Fruit fly (Drosophila melanogaster) whole organism, embryonic: ENCODE data around the gene tbrd-1.

Experiments
- Atf-2 ChIP-seq: fragments of 200-800 bp; sonication (Bioruptor generic); optimal IDR thresholded peaks from 2 replicates; lab custom pipeline; 2016; ENCODE audit warnings: missing biosample characterization, missing genetic modification characterization
- Bteb2 ChIP-seq: fragments of 200-800 bp; sonication (Bioruptor generic); optimal IDR thresholded peaks from 2 replicates; lab custom pipeline; 2016; ENCODE audit warnings: missing biosample characterization, missing genetic modification characterization
- C15 ChIP-seq: fragments of 200-800 bp; sonication (Bioruptor generic); IDR thresholded peaks from 3 replicates; pipeline ENCODE4 v1.3.6; 2022; ENCODE audit warnings: missing biosample characterization, missing genetic modification characterization
- CG10565 ChIP-seq: fragments of 200-800 bp; sonication (Bioruptor generic); optimal IDR thresholded peaks from 3 replicates; lab custom pipeline; 2016; ENCODE audit warnings: missing biosample characterization, mild to moderate bottlenecking, missing genetic modification characterization
- CG11560 ChIP-seq: fragments of 200-800 bp; sonication (Bioruptor generic); IDR thresholded peaks from 3 replicates; pipeline ENCODE4 v1.3.6; 2022; ENCODE audit warnings: missing biosample characterization, missing genetic modification characterization
- CG1233 ChIP-seq: fragments of 200-800 bp; sonication (Bioruptor generic); optimal IDR thresholded peaks from 4 replicates; lab custom pipeline; 2018; ENCODE audit warnings: missing biosample characterization, mild to moderate bottlenecking, missing genetic modification characterization
- CG12744 ChIP-seq: fragments of 200-800 bp; sonication (Bioruptor generic); optimal IDR thresholded peaks from 2 replicates; lab custom pipeline; 2016; ENCODE audit warnings: missing biosample characterization, missing genetic modification characterization
- CG12942 ChIP-seq: fragments of 200-800 bp; sonication (Bioruptor generic); optimal IDR thresholded peaks from 3 replicates; lab custom pipeline; 2016; ENCODE audit warnings: missing biosample characterization, missing genetic modification characterization
- CG13424 ChIP-seq: fragments of 200-800 bp; sonication (Bioruptor generic); optimal IDR thresholded peaks from 2 replicates; lab custom pipeline; 2019; ENCODE audit warnings: missing biosample characterization, mild to moderate bottlenecking, missing genetic modification characterization, moderate library complexity
- CG15479 ChIP-seq: fragments of 200-800 bp; sonication (Bioruptor generic); optimal IDR thresholded peaks from 3 replicates; lab custom pipeline; 2019; ENCODE audit warnings: missing biosample characterization, mild to moderate bottlenecking, missing genetic modification characterization, moderate library complexity
- CG15514 ChIP-seq: fragments of 200-800 bp; sonication (Bioruptor generic); optimal IDR thresholded peaks from 3 replicates; lab custom pipeline; 2017; ENCODE audit warnings: missing biosample characterization, missing genetic modification characterization, mild to moderate bottlenecking, moderate library complexity, missing genetic modification reagents
- CG1647 ChIP-seq: fragments of 200-800 bp; sonication (Bioruptor generic); optimal IDR thresholded peaks from 3 replicates; lab custom pipeline; 2016; ENCODE audit warnings: missing biosample characterization, missing genetic modification characterization
- CG17186 ChIP-seq: fragments of 200-800 bp; sonication (Bioruptor generic); optimal IDR thresholded peaks from 3 replicates; lab custom pipeline; 2017; ENCODE audit warnings: missing biosample characterization, missing genetic modification reagents, missing genetic modification characterization
- CG2678 ChIP-seq: fragments of 200-800 bp; sonication (Bioruptor generic); optimal IDR thresholded peaks from 3 replicates; lab custom pipeline; 2019; ENCODE audit warnings: missing biosample characterization, mild to moderate bottlenecking, missing genetic modification characterization, moderate library complexity
- CG34376 ChIP-seq: fragments of 200-800 bp; sonication (Bioruptor generic); optimal IDR thresholded peaks from 2 replicates; lab custom pipeline; 2018; ENCODE audit warnings: missing biosample characterization, mild to moderate bottlenecking, missing genetic modification characterization
- CG34422 ChIP-seq: fragments of 200-800 bp; sonication (Bioruptor generic); IDR thresholded peaks from 3 replicates; pipeline ENCODE4 v1.3.6; 2022; ENCODE audit warnings: missing biosample characterization, missing genetic modification characterization
- CG4328 ChIP-seq: fragments of 200-800 bp; sonication (Bioruptor generic); optimal IDR thresholded peaks from 3 replicates; lab custom pipeline; 2017; ENCODE audit warnings: missing biosample characterization, missing genetic modification reagents, missing genetic modification characterization
- CG6254 ChIP-seq: fragments of 200-800 bp; sonication (Bioruptor generic); optimal IDR thresholded peaks from 3 replicates; lab custom pipeline; 2017; ENCODE audit warnings: mild to moderate bottlenecking, missing biosample characterization, missing genetic modification reagents, missing genetic modification characterization
- CG6854 ChIP-seq: fragments of 200-800 bp; sonication (Bioruptor generic); optimal IDR thresholded peaks from 3 replicates; lab custom pipeline; 2017; ENCODE audit warnings: missing biosample characterization, mild to moderate bottlenecking, missing genetic modification characterization
- CG7271 ChIP-seq: fragments of 200-800 bp; sonication (Bioruptor generic); optimal IDR thresholded peaks from 2 replicates; lab custom pipeline; 2018; ENCODE audit warnings: missing biosample characterization, mild to moderate bottlenecking, missing genetic modification characterization, moderate library complexity
- CG7963 ChIP-seq: fragments of 200-800 bp; sonication (Bioruptor generic); IDR thresholded peaks from 3 replicates; pipeline ENCODE4 v1.3.6; 2022; ENCODE audit warnings: missing biosample characterization, missing genetic modification characterization; ENCODE audit not compliant: partially characterized antibody
- CG8478 ChIP-seq: fragments of >200 bp; optimal IDR thresholded peaks from 2 replicates; lab custom pipeline; 2018
- Dip2 ChIP-seq: fragments of 200-800 bp; sonication (Bioruptor generic); IDR thresholded peaks from 2 replicates; pipeline ENCODE4 v1.3.6; 2022; ENCODE audit warnings: missing biosample characterization, missing genetic modification characterization
- Fer2 ChIP-seq: fragments of 200-800 bp; sonication (Bioruptor generic); optimal IDR thresholded peaks from 2 replicates; lab custom pipeline; 2018; ENCODE audit warnings: missing biosample characterization, mild to moderate bottlenecking, missing genetic modification characterization, moderate library complexity
- Myb ChIP-seq: fragments of 200-800 bp; sonication (Bioruptor generic); optimal IDR thresholded peaks from 2 replicates; lab custom pipeline; 2016; ENCODE audit warnings: missing biosample characterization, missing genetic modification characterization
- Trl ChIP-seq, 3 experiments: fragments of >200 bp in 2 of 3; fragments of 200-800 bp in 1 of 3; sonication (Bioruptor generic) in 1 of 3; optimal IDR thresholded peaks; 2 replicates in 1 of 3; 3 replicates in 2 of 3; lab custom pipeline; 2016 to 2017; ENCODE audit warnings: missing biosample characterization in 1 of 3, missing genetic modification characterization in 1 of 3
- YL-1 ChIP-seq: fragments of 200-800 bp; sonication (Bioruptor generic); optimal IDR thresholded peaks from 3 replicates; lab custom pipeline; 2017; ENCODE audit warnings: missing biosample characterization, mild to moderate bottlenecking, missing genetic modification characterization
- bbx ChIP-seq: fragments of 200-800 bp; sonication (Bioruptor generic); IDR thresholded peaks from 2 replicates; pipeline ENCODE4 v1.3.6; 2022; ENCODE audit warnings: missing biosample characterization, missing genetic modification characterization; ENCODE audit not compliant: partially characterized antibody
- bcd ChIP-seq: fragments of 200-800 bp; sonication (Bioruptor generic); optimal IDR thresholded peaks from 2 replicates; lab custom pipeline; 2017; ENCODE audit warnings: missing biosample characterization, mild to moderate bottlenecking, missing genetic modification characterization
- dan ChIP-seq: fragments of 200-800 bp; sonication (Bioruptor generic); IDR thresholded peaks from 2 replicates; pipeline ENCODE4 v1.3.6; 2022; ENCODE audit warnings: missing biosample characterization, missing genetic modification characterization
- dimm ChIP-seq: fragments of 200-800 bp; sonication (Bioruptor generic); IDR thresholded peaks from 2 replicates; pipeline ENCODE4 v1.3.6; 2022; ENCODE audit warnings: missing biosample characterization, missing genetic modification characterization
- dmrt99B ChIP-seq: fragments of 200-800 bp; sonication (Bioruptor generic); optimal IDR thresholded peaks from 2 replicates; lab custom pipeline; 2018; ENCODE audit warnings: missing biosample characterization, mild to moderate bottlenecking, missing genetic modification characterization, moderate library complexity
- en ChIP-seq: fragments of 200-800 bp; sonication (Bioruptor generic); optimal IDR thresholded peaks from 2 replicates; lab custom pipeline; 2016; ENCODE audit warnings: missing biosample characterization, missing genetic modification characterization
- fru ChIP-seq: fragments of >200 bp; optimal IDR thresholded peaks from 2 replicates; lab custom pipeline; 2017
- gcm2 ChIP-seq: fragments of 200-800 bp; sonication (Bioruptor generic); optimal IDR thresholded peaks from 2 replicates; lab custom pipeline; 2016; ENCODE audit warnings: missing biosample characterization, missing genetic modification characterization
- gt ChIP-seq: fragments of 200-800 bp; sonication (Bioruptor generic); IDR thresholded peaks from 2 replicates; pipeline ENCODE4 v1.3.6; 2022; ENCODE audit warnings: missing biosample characterization, missing genetic modification characterization
- jumu ChIP-seq: fragments of 200-800 bp; sonication (Bioruptor generic); optimal IDR thresholded peaks from 3 replicates; lab custom pipeline; 2016; ENCODE audit warnings: missing biosample characterization, missing genetic modification characterization
- prd ChIP-seq, 3 experiments: fragments of >200 bp in 2 of 3; fragments of 200-800 bp in 1 of 3; sonication (Bioruptor generic) in 1 of 3; optimal IDR thresholded peaks in 2 of 3; IDR thresholded peaks in 1 of 3; 2 replicates in 2 of 3; 3 replicates in 1 of 3; pipeline versions ENCODE4 v1.3.6 to Lab custom; 2017 to 2022; ENCODE audit warnings: missing biosample characterization in 1 of 3, missing genetic modification characterization in 1 of 3
- salm ChIP-seq: fragments of 200-800 bp; sonication (Bioruptor generic); optimal IDR thresholded peaks from 2 replicates; lab custom pipeline; 2018; ENCODE audit warnings: missing biosample characterization, mild to moderate bottlenecking, missing genetic modification characterization
- sna ChIP-seq: fragments of 200-800 bp; sonication (Bioruptor generic); IDR thresholded peaks from 2 replicates; pipeline ENCODE4 v1.3.6; 2022; ENCODE audit warnings: missing biosample characterization, missing genetic modification characterization; ENCODE audit not compliant: partially characterized antibody
- trem ChIP-seq: fragments of 200-800 bp; optimal IDR thresholded peaks from 3 replicates; lab custom pipeline; 2019; ENCODE audit warnings: missing biosample characterization, mild to moderate bottlenecking, missing genetic modification characterization, moderate library complexity
- twi ChIP-seq: fragments of 200-800 bp; optimal IDR thresholded peaks from 2 replicates; lab custom pipeline; 2019; ENCODE audit warnings: missing biosample characterization, mild to moderate bottlenecking, missing genetic modification characterization, moderate library complexity

Gene tbrd-1

DNA sequence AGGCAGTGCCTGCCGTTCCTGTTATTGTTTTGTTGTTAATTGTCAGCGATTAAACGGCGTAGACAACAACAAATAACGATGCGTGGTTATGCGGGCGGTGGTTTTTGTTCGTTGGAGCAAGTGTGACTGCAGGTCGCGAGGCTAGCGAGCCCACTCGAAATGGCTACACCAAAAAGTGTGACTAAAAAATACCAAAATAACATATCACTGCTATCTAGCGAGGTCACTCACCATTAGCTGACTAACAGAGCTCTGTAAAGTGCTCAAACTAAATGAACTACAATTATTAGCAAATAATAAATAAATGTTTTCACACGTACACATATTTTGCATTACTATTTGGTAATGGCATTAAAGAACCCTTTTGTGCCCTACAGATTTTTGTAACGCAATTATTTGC, 3.4 kb downstream of the tbrd-1 start, which contains the start of gene Pli (continued):
- TF ChIP-seq trem (tag; lab: Kevin White, UChicago): peak; percentile 75
- TF ChIP-seq CG34376 (GFP tag; lab: Kevin White, UChicago): peak; percentile 11
- TF ChIP-seq C15 (GFP tag; lab: Robert Waterston, UW): no peak
- TF ChIP-seq CG8478 (lab: Kevin White, UChicago): no peak
- TF ChIP-seq CG34422 (GFP tag; lab: Robert Waterston, UW): no peak
- no peak for TF ChIP-seq jumu (GFP tag; lab: Kevin White, UChicago)
- TF ChIP-seq prd (optimal IDR thresholded peaks at IDR 0.05; lab: Kevin White, UChicago): no peak
- TF ChIP-seq prd (GFP tag; IDR thresholded peaks at IDR 0.05; lab: Robert Waterston, UW): no peak
- TF ChIP-seq Bteb2 (GFP tag; lab: Kevin White, UChicago): no peak
- no peak for TF ChIP-seq Atf-2
- no peak for TF ChIP-seq Fer2 (tag; lab: Kevin White, UChicago)
- no peak for TF ChIP-seq CG2678 (tag; lab: Kevin White, UChicago)
- no peak for TF ChIP-seq CG4328 (GFP tag; lab: Kevin White, UChicago)
- no peak for TF ChIP-seq CG13424
- TF ChIP-seq CG17186 (GFP tag; lab: Kevin White, UChicago): peak; percentile 41
- no peak for TF ChIP-seq en (GFP tag; lab: Kevin White, UChicago)
- TF ChIP-seq CG12744 (GFP tag; lab: Kevin White, UChicago): no peak
- peak; percentile 34 for TF ChIP-seq CG7271
- no peak for TF ChIP-seq CG10565 (GFP tag; lab: Kevin White, UChicago)
- TF ChIP-seq CG6254 (GFP tag; lab: Kevin White, UChicago): no peak
- TF ChIP-seq bcd (GFP tag; lab: Kevin White, UChicago): no peak
- no peak for TF ChIP-seq dan
- peak; percentile 91 for TF ChIP-seq CG15514 (GFP tag; lab: Kevin White, UChicago)
- TF ChIP-seq fru (lab: Kevin White, UChicago): no peak
- TF ChIP-seq salm: no peak
- TF ChIP-seq twi (tag; lab: Kevin White, UChicago): no peak
- no peak for TF ChIP-seq CG7963 (GFP tag; lab: Robert Waterston, UW)
- TF ChIP-seq Dip2 (GFP tag; lab: Robert Waterston, UW): no peak
- TF ChIP-seq gt (GFP tag; lab: Robert Waterston, UW): no peak
- TF ChIP-seq dimm (GFP tag; lab: Robert Waterston, UW): no peak
- no peak for TF ChIP-seq CG12942 (GFP tag; lab: Kevin White, UChicago)
- TF ChIP-seq CG6854: no peak
- no peak for TF ChIP-seq CG15479 (GFP tag; lab: Kevin White, UChicago)
- TF ChIP-seq gcm2: no peak
- no peak for TF ChIP-seq CG11560 (tag; lab: Robert Waterston, UW)
- TF ChIP-seq dmrt99B (tag; lab: Kevin White, UChicago): no peak
- no peak for TF ChIP-seq sna (GFP tag; lab: Robert Waterston, UW)
- TF ChIP-seq Trl (optimal IDR thresholded peaks at IDR 0.05; lab: Kevin White, UChicago): no peak
- no peak for TF ChIP-seq Trl (GFP tag; optimal IDR thresholded peaks at IDR 0.05; lab: Kevin White, UChicago)
- no peak for TF ChIP-seq CG1647 (GFP tag; lab: Kevin White, UChicago)
- peak; percentile 59 for TF ChIP-seq Myb
- no peak for TF ChIP-seq CG1233 (GFP tag; lab: Kevin White, UChicago)
- peak; percentile 14 for TF ChIP-seq YL-1 (GFP tag; lab: Kevin White, UChicago)
- TF ChIP-seq bbx (GFP tag; lab: Robert Waterston, UW): no peak
